Worm (Caenorhabditis elegans) whole organism, L4 larva: ENCODE results near the gene apd-3.
A peak's percentile ranks its signal among the peaks of the same experiment; 100 is the strongest.

ENCODE experiments used
- T20F7.1 ChIP-seq: fragments of 200-800 bp; sonication (Bioruptor generic); optimal IDR thresholded peaks from 2 replicates; lab custom pipeline; 2018; ENCODE audit warnings: mild to moderate bottlenecking, missing genetic modification characterization, missing compliant biosample characterization
- Y75B8A.6 ChIP-seq: fragments of 200-800 bp; sonication (Bioruptor generic); IDR thresholded peaks from 2 replicates; pipeline ENCODE4 v1.3.6; 2022; ENCODE audit warnings: missing genetic modification reagents, missing genetic modification characterization, missing compliant biosample characterization
- ZK337.2 ChIP-seq: fragments of 200-800 bp; sonication (Bioruptor generic); IDR thresholded peaks from 2 replicates; pipeline ENCODE4 v1.3.6; 2022; ENCODE audit warnings: missing genetic modification reagents, missing genetic modification characterization, missing compliant biosample characterization
- ama-1 ChIP-seq: fragments of 150-350 bp; optimal IDR thresholded peaks from 2 replicates; lab custom pipeline; 2014; ENCODE audit warnings: inconsistent platforms, mixed read lengths
- ceh-44 ChIP-seq: fragments of 200-800 bp; sonication (Bioruptor generic); IDR thresholded peaks from 2 replicates; pipeline ENCODE4 v1.3.6; 2022; ENCODE audit warnings: missing genetic modification reagents, missing genetic modification characterization, missing compliant biosample characterization
- ceh-82 ChIP-seq: sonication (generic microtip); optimal IDR thresholded peaks from 2 replicates; lab custom pipeline; 2017; ENCODE audit warnings: missing biosample characterization, missing genetic modification characterization
- daf-12 ChIP-seq: fragments of 150-350 bp; optimal IDR thresholded peaks from 2 replicates; lab custom pipeline; 2014; ENCODE audit warnings: missing biosample characterization, missing genetic modification reagents, missing genetic modification characterization
- dmd-6 ChIP-seq: fragments of 200-800 bp; sonication (Bioruptor generic); IDR thresholded peaks from 2 replicates; pipeline ENCODE4 v1.3.6; 2022; ENCODE audit warnings: missing genetic modification reagents, missing genetic modification characterization, missing compliant biosample characterization
- dmd-8 ChIP-seq: fragments of 200-800 bp; sonication (Bioruptor generic); IDR thresholded peaks from 2 replicates; pipeline ENCODE4 v1.3.6; 2022; ENCODE audit warnings: missing genetic modification characterization, missing compliant biosample characterization
- egl-27 ChIP-seq: sonication (generic microtip); optimal IDR thresholded peaks from 3 replicates; lab custom pipeline; 2017; ENCODE audit warnings: missing biosample characterization, missing genetic modification reagents, missing genetic modification characterization
- hlh-11 ChIP-seq: fragments of 200-800 bp; sonication (Bioruptor generic); optimal IDR thresholded peaks from 2 replicates; lab custom pipeline; 2018; ENCODE audit warnings: mild to moderate bottlenecking, missing genetic modification characterization, missing compliant biosample characterization
- hlh-30 ChIP-seq: sonication (generic microtip); optimal IDR thresholded peaks from 2 replicates; lab custom pipeline; 2017; ENCODE audit warnings: antibody characterized with exemption, mild to moderate bottlenecking, missing genetic modification characterization, missing compliant biosample characterization; ENCODE audit not compliant: insufficient read depth
- lin-1 ChIP-seq: fragments of 200-800 bp; sonication (Bioruptor generic); IDR thresholded peaks from 2 replicates; pipeline ENCODE4 v1.3.6; 2022; ENCODE audit warnings: missing genetic modification reagents, missing genetic modification characterization, missing compliant biosample characterization
- lin-13 ChIP-seq: fragments of 150-350 bp; optimal IDR thresholded peaks from 2 replicates; lab custom pipeline; 2014; ENCODE audit warnings: missing biosample characterization, missing genetic modification reagents, missing genetic modification characterization
- madf-5 ChIP-seq, 2 experiments: fragments of 200-800 bp; sonication (Bioruptor generic); IDR thresholded peaks; 2 replicates each; pipeline ENCODE4 v1.3.6; 2022; ENCODE audit warnings: missing compliant biosample characterization in 2 of 2, missing genetic modification characterization in 2 of 2
- mdl-1 ChIP-seq, 2 experiments: fragments of 150-350 bp in 1 of 2; sonication (generic microtip) in 1 of 2; optimal IDR thresholded peaks; 2 replicates each; lab custom pipeline; 2014 to 2017; ENCODE audit warnings: missing biosample characterization in 2 of 2, missing genetic modification characterization in 2 of 2
- mdt-29 ChIP-seq: fragments of 200-800 bp; sonication (Bioruptor generic); IDR thresholded peaks from 2 replicates; pipeline ENCODE4 v1.3.6; 2022; ENCODE audit warnings: missing genetic modification reagents, missing genetic modification characterization, missing compliant biosample characterization
- mep-1 ChIP-seq: fragments of 150-350 bp; sonication (generic microtip); optimal IDR thresholded peaks from 3 replicates; lab custom pipeline; 2014; ENCODE audit warnings: missing biosample characterization, missing genetic modification characterization
- mxl-3 ChIP-seq: fragments of 200-800 bp; sonication (Bioruptor generic); optimal IDR thresholded peaks from 2 replicates; lab custom pipeline; 2018; ENCODE audit warnings: mild to moderate bottlenecking, missing genetic modification characterization, missing compliant biosample characterization
- nhr-102 ChIP-seq: sonication (generic microtip); optimal IDR thresholded peaks from 2 replicates; lab custom pipeline; 2016; ENCODE audit warnings: mild to moderate bottlenecking, missing genetic modification characterization, moderate library complexity, missing compliant biosample characterization
- nhr-237 ChIP-seq: sonication (generic microtip); optimal IDR thresholded peaks from 2 replicates; lab custom pipeline; 2017; ENCODE audit warnings: missing biosample characterization, missing genetic modification characterization
- nhr-25 ChIP-seq: sonication (generic microtip); optimal IDR thresholded peaks from 2 replicates; lab custom pipeline; 2017; ENCODE audit warnings: missing genetic modification characterization, mild to moderate bottlenecking, missing compliant biosample characterization, antibody characterized with exemption, moderate library complexity, borderline replicate concordance; ENCODE audit not compliant: insufficient read depth
- nhr-28 ChIP-seq: fragments of 150-350 bp; optimal IDR thresholded peaks from 2 replicates; lab custom pipeline; 2014; ENCODE audit warnings: missing biosample characterization, missing genetic modification characterization
- nhr-42 ChIP-seq: fragments of 200-800 bp; sonication (Bioruptor generic); IDR thresholded peaks from 2 replicates; pipeline ENCODE4 v1.3.6; 2022; ENCODE audit warnings: missing genetic modification characterization, missing compliant biosample characterization
- nhr-48 ChIP-seq: sonication (generic microtip); optimal IDR thresholded peaks from 2 replicates; lab custom pipeline; 2016; ENCODE audit warnings: mild to moderate bottlenecking, missing genetic modification characterization, missing compliant biosample characterization
- pha-4 ChIP-seq, 2 experiments: fragments of 150-350 bp in 1 of 2; fragments of 200-800 bp in 1 of 2; sonication (Bioruptor generic) in 1 of 2; IDR thresholded peaks in 1 of 2; optimal IDR thresholded peaks in 1 of 2; 2 replicates each; pipeline versions ENCODE4 v1.3.6 to Lab custom; 2014 to 2022; ENCODE audit warnings: missing genetic modification characterization in 2 of 2, missing genetic modification reagents in 2 of 2, missing biosample characterization in 1 of 2, missing compliant biosample characterization in 1 of 2
- php-3 ChIP-seq: fragments of 200-800 bp; sonication (Bioruptor generic); IDR thresholded peaks from 2 replicates; pipeline ENCODE4 v1.3.6; 2022; ENCODE audit warnings: missing genetic modification reagents, missing genetic modification characterization, missing compliant biosample characterization
- pqm-1 ChIP-seq: sonication (generic microtip); optimal IDR thresholded peaks from 2 replicates; lab custom pipeline; 2017; ENCODE audit warnings: missing biosample characterization, missing genetic modification characterization
- saeg-2 ChIP-seq: fragments of 200-800 bp; sonication (Bioruptor generic); IDR thresholded peaks from 2 replicates; pipeline ENCODE4 v1.3.6; 2022; ENCODE audit warnings: missing genetic modification reagents, missing genetic modification characterization, missing compliant biosample characterization
- set-16 ChIP-seq: fragments of 200-800 bp; sonication (Bioruptor generic); IDR thresholded peaks from 2 replicates; pipeline ENCODE4 v1.3.6; 2022; ENCODE audit warnings: missing genetic modification reagents, missing genetic modification characterization, missing compliant biosample characterization
- spr-3 ChIP-seq: fragments of 200-800 bp; sonication (Bioruptor generic); optimal IDR thresholded peaks from 2 replicates; lab custom pipeline; 2018; ENCODE audit warnings: mild to moderate bottlenecking, missing genetic modification characterization, missing compliant biosample characterization
- tra-1 ChIP-seq: fragments of 200-800 bp; sonication (Bioruptor generic); IDR thresholded peaks from 2 replicates; pipeline ENCODE4 v1.3.6; 2022; ENCODE audit warnings: missing genetic modification reagents, missing genetic modification characterization, missing compliant biosample characterization
- unc-130 ChIP-seq: sonication (generic microtip); optimal IDR thresholded peaks from 2 replicates; lab custom pipeline; 2016; ENCODE audit warnings: missing genetic modification reagents, missing genetic modification characterization, missing compliant biosample characterization
- unc-39 ChIP-seq: sonication (generic microtip); optimal IDR thresholded peaks from 2 replicates; lab custom pipeline; 2017; ENCODE audit warnings: missing biosample characterization, missing genetic modification characterization
- unc-62 ChIP-seq, 3 experiments: fragments of 150-350 bp in 1 of 3; sonication (generic microtip); optimal IDR thresholded peaks in 2 of 3; peaks in 1 of 3; 1 replicate in 1 of 3; 2 replicates in 2 of 3; lab custom pipeline; 2014 to 2017; ENCODE audit warnings: missing biosample characterization in 3 of 3, missing genetic modification characterization in 3 of 3, missing genetic modification reagents in 3 of 3, missing genotype in 1 of 3
- ztf-7 ChIP-seq: fragments of 150-350 bp; optimal IDR thresholded peaks from 2 replicates; lab custom pipeline; 2014; ENCODE audit warnings: missing biosample characterization, missing genetic modification characterization

Gene apd-3

DNA sequence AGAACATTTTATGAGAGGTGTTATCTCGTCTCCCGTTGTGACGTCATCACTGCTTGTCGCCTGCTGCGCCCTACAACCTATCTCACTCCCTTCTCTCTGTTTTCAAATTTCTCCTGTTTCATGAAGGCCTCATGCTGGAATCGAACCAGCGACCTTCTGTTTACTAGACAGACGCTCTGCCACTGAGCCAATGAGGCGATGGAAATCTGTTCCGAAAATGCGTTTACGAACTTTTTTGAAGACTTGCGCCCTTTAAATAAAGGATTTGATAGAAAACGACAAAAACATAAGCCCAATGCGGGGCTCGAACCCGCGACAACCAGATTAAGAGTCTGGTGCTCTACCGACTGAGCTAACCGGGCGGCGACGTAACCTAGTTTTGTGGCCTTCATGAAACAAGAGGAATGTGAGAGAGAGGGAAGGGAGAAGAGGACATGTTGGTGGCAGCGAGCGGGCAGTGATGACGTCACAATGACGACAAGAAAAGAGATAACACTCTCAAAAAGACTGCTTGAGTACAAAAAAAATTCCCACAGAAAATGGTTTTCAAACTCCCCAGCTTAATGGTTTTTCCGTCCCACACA is 27.2 kb downstream of the apd-3 start, which contains the start of gene clec-126 (continued):
- TF ChIP-seq daf-12 (tag; lab: Kevin White, UChicago) = no peak
- TF ChIP-seq ceh-82 (tag; lab: Kevin White, UChicago) = no peak
- no peak for TF ChIP-seq ZK337.2 (GFP tag; lab: Robert Waterston, UW)
- peak; percentile 51; the same call in 1 of the 2 replicates for TF ChIP-seq ceh-44
- peak; percentile 91 for TF ChIP-seq lin-13 (GFP tag; lab: Kevin White, UChicago)
- no peak; the same call in 1 of the 2 replicates for TF ChIP-seq php-3 (GFP tag; lab: Robert Waterston, UW)
- TF ChIP-seq pha-4 (GFP tag; IDR thresholded peaks at IDR 0.05; lab: Robert Waterston, UW) = peak; percentile 74; the same call in 1 of the 2 replicates
- peak; percentile 27 for TF ChIP-seq pha-4 (tag; optimal IDR thresholded peaks at IDR 0.05; lab: Kevin White, UChicago)
- TF ChIP-seq unc-62 (GFP tag; optimal IDR thresholded peaks at IDR 0.05 in 1 of 2; lab: Kevin White, UChicago) = peak in 1 of 2 experiments; percentile 64
- TF ChIP-seq unc-62 (tag; optimal IDR thresholded peaks at IDR 0.05; lab: Kevin White, UChicago) = no peak
- TF ChIP-seq ama-1 (lab: Kevin White, UChicago) = no peak
- no peak for TF ChIP-seq nhr-237 (tag; lab: Kevin White, UChicago)
- TF ChIP-seq egl-27 (tag; lab: Kevin White, UChicago) = no peak
- no peak for TF ChIP-seq unc-39 (tag; lab: Kevin White, UChicago)
- peak in 1 of 2 experiments; percentile 11 for TF ChIP-seq mdl-1 (tag; optimal IDR thresholded peaks at IDR 0.05; lab: Kevin White, UChicago)

DNA sequence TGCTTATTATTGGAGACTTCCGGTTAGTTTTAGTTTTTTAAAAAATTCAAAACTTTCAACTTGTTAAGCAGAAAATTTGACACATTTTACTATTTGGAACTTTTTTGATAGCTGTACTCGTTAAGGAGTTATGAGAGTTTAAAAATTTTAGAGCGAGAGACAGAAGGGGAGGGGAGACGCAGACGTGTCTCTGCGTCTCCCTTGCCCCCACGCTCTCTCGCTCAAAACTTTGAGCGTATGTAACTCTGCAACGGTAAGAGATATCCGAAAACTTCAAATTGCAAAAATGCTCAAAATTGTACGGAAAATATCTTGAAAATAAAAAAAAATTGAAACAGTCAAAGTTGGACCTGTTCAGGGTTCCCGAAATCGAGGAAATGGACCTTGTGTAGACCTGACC is 30.1 kb downstream of the apd-3 start:
- TF ChIP-seq lin-1 (GFP tag; lab: Robert Waterston, UW) = no peak
- TF ChIP-seq pqm-1 = no peak

DNA sequence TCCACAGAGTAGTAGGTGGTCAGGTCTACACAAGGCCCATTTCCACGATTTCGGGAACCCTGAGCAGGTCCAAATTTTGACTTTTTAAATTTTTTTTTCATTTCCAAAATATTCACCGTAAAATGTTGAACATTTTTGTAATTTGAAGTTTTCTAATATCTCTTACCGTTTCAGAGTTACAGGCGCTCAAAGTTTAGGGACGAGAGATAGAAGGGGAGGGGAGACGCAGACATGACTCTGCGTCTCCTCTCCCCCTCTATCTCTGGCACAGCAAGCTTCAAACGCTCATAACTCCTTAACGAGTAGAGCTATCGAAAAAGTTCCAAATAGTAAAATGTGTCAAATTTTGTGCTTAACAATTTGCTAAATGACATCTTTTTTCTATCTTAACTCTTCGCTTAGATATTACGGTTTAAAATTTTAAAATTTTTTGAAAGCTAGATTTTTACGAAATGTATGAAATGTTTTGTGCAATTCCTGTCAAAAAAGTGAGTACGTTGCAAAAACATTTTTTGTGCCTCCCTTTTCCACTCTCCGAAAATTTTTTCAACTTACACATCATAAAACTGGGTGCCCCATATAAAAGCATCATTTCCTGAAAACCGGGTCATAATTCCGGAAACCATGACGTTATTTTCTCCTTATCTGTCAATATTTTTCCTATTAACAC is 30.7 kb downstream of the apd-3 start, which contains the start of the genes Y49F6B.14 and clec-125:
Gene Y49F6B.14 (minus strand): TSS at position 101 of the 670 bp plus-strand sequence.
Gene clec-125 (plus strand): TSS at position 620 of the 670 bp plus-strand sequence.
- no peak for TF ChIP-seq nhr-102
- TF ChIP-seq unc-130 (GFP tag; lab: Kevin White, UChicago) = no peak
- TF ChIP-seq hlh-11 (tag; lab: Kevin White, UChicago) = no peak
- no peak for TF ChIP-seq dmd-6 (GFP tag; lab: Robert Waterston, UW)
- TF ChIP-seq nhr-48 = no peak
- no peak for TF ChIP-seq nhr-28 (tag; lab: Kevin White, UChicago)
- no peak for TF ChIP-seq ZK337.2 (GFP tag; lab: Robert Waterston, UW)
- no peak for TF ChIP-seq spr-3
- no peak for TF ChIP-seq T20F7.1

DNA sequence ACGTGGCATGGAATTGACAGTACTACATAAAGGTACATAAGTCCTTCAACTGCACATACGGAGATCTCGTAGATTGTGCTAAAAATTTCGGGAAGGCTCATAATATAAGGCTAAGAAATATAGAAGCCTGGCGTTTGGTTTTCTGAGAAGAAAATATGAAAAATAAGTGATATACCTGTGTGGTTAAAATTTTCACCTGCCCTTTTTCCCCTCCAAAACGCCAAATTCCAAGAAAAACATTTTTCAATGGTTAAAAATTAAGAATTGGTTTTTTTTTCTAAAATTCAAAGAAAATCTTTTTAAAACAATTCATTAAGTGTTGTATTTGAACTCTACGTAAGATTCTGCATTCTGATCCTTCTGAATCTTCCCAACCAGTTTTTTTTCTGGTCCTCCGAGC is 31.6 kb downstream of the apd-3 start, which contains the start of gene srz-5:
Gene srz-5 (minus strand): TSS at position 101 of the 400 bp plus-strand sequence.
- TF ChIP-seq madf-5 (GFP tag; IDR thresholded peaks at IDR 0.05; lab: Robert Waterston, UW) (no peak), mdt-29 (GFP tag; lab: Robert Waterston, UW) (no peak), nhr-42 (no peak), nhr-48 (no peak), Y75B8A.6 (GFP tag; lab: Robert Waterston, UW) (no peak), unc-130 (GFP tag; lab: Kevin White, UChicago) (no peak), dmd-8 (GFP tag; lab: Robert Waterston, UW) (no peak), hlh-30 (tag; lab: Kevin White, UChicago) (no peak), mep-1 (tag; lab: Kevin White, UChicago) (no peak), ztf-7 (tag; lab: Kevin White, UChicago) (no peak), nhr-25 (tag; lab: Kevin White, UChicago) (no peak), mxl-3 (no peak), spr-3 (no peak), tra-1 (GFP tag; lab: Robert Waterston, UW) (no peak), saeg-2 (GFP tag; lab: Robert Waterston, UW) (no peak), set-16 (GFP tag; lab: Robert Waterston, UW) (no peak), pha-4 (GFP tag; IDR thresholded peaks at IDR 0.05; lab: Robert Waterston, UW) (no peak), pha-4 (tag; optimal IDR thresholded peaks at IDR 0.05; lab: Kevin White, UChicago) (no peak)
- TF ChIP-seq, all 104 proteins: peak for 0
